Fruit fly (Drosophila melanogaster): Measurements from ENCODE around the gene Hrb98DE.

Gene Hrb98DE

dm6 chr3R:28599238-28600127 is at the start of gene Hrb98DE, which contains the start of gene Noa36 (continued):
- peak; percentile 23 for TF ChIP-seq Blimp-1 (GFP tag; optimal IDR thresholded peaks at IDR 0.05)
- no peak for TF ChIP-seq Lpt (GFP tag; optimal IDR thresholded peaks at IDR 0.05)
- TF ChIP-seq CG11294 (GFP tag; IDR thresholded peaks at IDR 0.05), result no peak
- peak; percentile 53; the same call in 2 of the 3 replicates for TF ChIP-seq eg (GFP tag; IDR thresholded peaks at IDR 0.05)
- peak; percentile 47 for TF ChIP-seq Hr39 (GFP tag; optimal IDR thresholded peaks at IDR 0.05)
- no peak for TF ChIP-seq CG9139 (GFP tag; optimal IDR thresholded peaks at IDR 0.05)
- peak; percentile 29 for TF ChIP-seq cyc (GFP tag; optimal IDR thresholded peaks at IDR 0.05)
- no peak for TF ChIP-seq vri (GFP tag; optimal IDR thresholded peaks at IDR 0.05)
- TF ChIP-seq net (GFP tag; optimal IDR thresholded peaks at IDR 0.05), result no peak
- TF ChIP-seq Hr4 (GFP tag; optimal IDR thresholded peaks at IDR 0.05), result no peak

DNA sequence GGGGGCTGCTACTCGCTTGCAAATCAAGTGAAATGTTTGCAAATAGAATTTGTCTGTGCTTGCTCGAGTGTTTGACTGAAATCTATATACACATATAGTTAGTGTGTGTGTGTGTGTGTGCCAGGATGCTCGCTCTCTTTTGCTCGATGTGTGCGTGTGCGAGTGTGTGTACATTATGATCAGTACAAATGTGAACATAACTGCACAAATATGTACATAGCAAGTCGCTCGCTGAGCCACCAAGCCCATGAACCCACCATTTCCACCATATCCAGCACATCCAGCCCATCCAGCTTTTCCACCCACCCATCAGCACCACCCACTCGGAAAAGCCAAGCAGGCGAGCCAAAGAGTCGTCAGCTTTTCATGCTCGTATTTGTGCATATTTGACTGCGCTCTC is 47.4 kb upstream of the Hrb98DE start:
- TF ChIP-seq svp (GFP tag), result no peak
- no peak for TF ChIP-seq pdm3 (GFP tag; optimal IDR thresholded peaks at IDR 0.05)
- peak; percentile 87 for TF ChIP-seq fkh (GFP tag; optimal IDR thresholded peaks at IDR 0.05)

DNA sequence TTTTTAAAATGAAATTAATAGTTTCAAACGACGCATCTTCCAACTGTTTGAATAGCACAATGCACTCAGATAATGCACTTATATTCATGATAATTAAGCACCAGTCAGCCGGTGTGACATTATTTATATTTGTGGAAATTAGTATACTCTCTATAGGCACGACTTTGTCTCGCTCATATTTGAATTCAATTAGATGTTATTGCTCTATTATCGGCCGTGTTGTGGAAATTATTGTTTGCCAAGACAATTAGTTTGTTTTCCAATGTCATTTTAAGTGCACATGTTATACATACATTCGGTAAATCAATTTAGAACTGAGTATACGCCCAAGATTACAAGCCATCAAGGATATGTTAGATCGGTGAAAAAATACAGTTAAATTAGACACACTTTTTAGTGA is 46.6 kb upstream of the Hrb98DE start:
- TF ChIP-seq dac (GFP tag; optimal IDR thresholded peaks at IDR 0.05) (no peak), CG3919 (GFP tag; optimal IDR thresholded peaks at IDR 0.05) (no peak), fkh (GFP tag; optimal IDR thresholded peaks at IDR 0.05) (peak; percentile 52), fd85E (GFP tag; optimal IDR thresholded peaks at IDR 0.05) (no peak), svp (GFP tag) (no peak)

DNA sequence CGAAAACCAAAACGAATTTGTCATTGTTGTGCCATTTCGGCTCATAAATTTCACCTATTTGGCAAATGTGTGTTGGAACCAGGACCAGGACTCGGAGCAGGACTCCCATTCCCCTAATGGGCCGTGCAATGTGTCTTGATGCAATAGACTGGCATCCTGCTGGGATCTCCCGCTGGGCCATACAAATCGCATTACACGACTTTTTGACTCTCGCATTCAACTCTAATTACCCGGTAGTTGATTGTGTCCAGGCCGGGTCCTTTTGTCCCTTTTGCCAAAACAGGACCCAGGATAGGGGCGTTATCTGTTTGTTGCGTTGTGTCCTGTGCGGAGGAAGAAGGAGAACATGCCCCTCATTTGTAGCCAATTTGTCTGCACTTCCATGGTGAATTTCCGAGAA is 44.3 kb upstream of the Hrb98DE start:
- no peak for TF ChIP-seq CG7368 (GFP tag; optimal IDR thresholded peaks at IDR 0.05)
- TF ChIP-seq CG8119 (GFP tag; IDR thresholded peaks at IDR 0.05), result no peak
- no peak for TF ChIP-seq achi (GFP tag; optimal IDR thresholded peaks at IDR 0.05)
- TF ChIP-seq OdsH (GFP tag; optimal IDR thresholded peaks at IDR 0.05), result no peak
- no peak for TF ChIP-seq CG3919 (GFP tag; optimal IDR thresholded peaks at IDR 0.05)
- no peak for TF ChIP-seq dsx (GFP tag; optimal IDR thresholded peaks at IDR 0.05; ENCODE audit: poor library complexity, severe bottlenecking)
- no peak for TF ChIP-seq Eip93F (GFP tag; optimal IDR thresholded peaks at IDR 0.05)
- no peak for TF ChIP-seq pdm3 (GFP tag; optimal IDR thresholded peaks at IDR 0.05)
- no peak for TF ChIP-seq Hr4 (GFP tag; optimal IDR thresholded peaks at IDR 0.05)
- no peak for TF ChIP-seq CG8319 (GFP tag; optimal IDR thresholded peaks at IDR 0.05)
- no peak for TF ChIP-seq CG11762 (GFP tag; optimal IDR thresholded peaks at IDR 0.05; ENCODE audit: insufficient read depth)

dm6 chr3R:28555793-28556192 is 43.8 kb upstream of the Hrb98DE start:
- TF ChIP-seq svp (GFP tag) (no peak), esn (GFP tag; optimal IDR thresholded peaks at IDR 0.05) (no peak), fkh (GFP tag; optimal IDR thresholded peaks at IDR 0.05) (peak; percentile 52)

DNA sequence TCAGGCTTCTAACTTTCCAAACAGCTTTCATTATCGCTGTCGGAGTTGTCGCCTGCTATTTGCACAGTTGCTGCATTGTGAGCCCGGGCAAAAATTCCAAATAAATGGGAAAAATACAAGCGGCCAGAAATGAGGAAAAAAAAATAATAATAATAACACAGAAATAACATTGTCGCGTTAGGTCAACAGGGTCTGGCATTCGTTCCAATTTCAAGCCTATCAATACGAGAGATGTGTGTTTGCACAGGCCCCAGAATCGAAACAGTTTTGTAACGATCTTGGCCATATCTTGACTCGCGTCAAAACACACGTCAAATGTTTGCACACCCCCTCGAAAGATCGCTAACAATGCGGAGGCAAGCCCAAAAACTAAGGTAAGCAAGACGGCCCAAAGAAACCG is 43.2 kb upstream of the Hrb98DE start:
- TF ChIP-seq fkh (GFP tag; optimal IDR thresholded peaks at IDR 0.05) (peak; percentile 99), spab (GFP tag; optimal IDR thresholded peaks at IDR 0.05) (no peak)

DNA sequence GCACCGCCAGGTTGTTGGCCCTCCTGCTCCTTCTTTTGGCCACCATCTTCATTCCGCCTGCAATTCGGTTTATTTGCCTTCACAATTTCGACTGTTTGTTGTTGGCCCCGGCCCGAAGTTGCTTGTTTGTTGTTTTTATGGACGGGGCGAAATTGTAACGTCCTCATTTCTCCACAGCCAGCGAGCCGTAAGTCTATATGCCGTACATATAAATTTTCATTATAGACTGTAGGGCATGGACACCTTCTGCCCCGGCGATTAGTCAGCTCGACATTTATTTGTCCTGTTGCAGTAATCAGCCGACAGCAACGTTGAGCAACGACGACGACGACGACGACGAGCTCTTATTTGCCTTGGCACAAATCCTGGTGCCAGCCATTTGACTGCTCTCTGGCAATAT is 40.8 kb upstream of the Hrb98DE start:
- TF ChIP-seq svp (GFP tag), result peak; percentile 63
- TF ChIP-seq CG6854 (GFP tag; optimal IDR thresholded peaks at IDR 0.05), result peak; percentile 24
- 0 out of 3 replicates have a peak, but pooled peaks have one; percentile 5 for TF ChIP-seq CG6163 (GFP tag; IDR thresholded peaks at IDR 0.05)
- peak; percentile 40 for TF ChIP-seq CG6792 (GFP tag; optimal IDR thresholded peaks at IDR 0.05)
- no peak for TF ChIP-seq Eip93F (GFP tag; optimal IDR thresholded peaks at IDR 0.05)
- TF ChIP-seq CG4318 (GFP tag; optimal IDR thresholded peaks at IDR 0.05), result no peak
- TF ChIP-seq topi (GFP tag; optimal IDR thresholded peaks at IDR 0.05), result peak; percentile 7
- no peak for TF ChIP-seq pdm3 (GFP tag; optimal IDR thresholded peaks at IDR 0.05)
- TF ChIP-seq Eip78C (GFP tag), result peak; percentile 60
- peak; percentile 36 for TF ChIP-seq Met (GFP tag; optimal IDR thresholded peaks at IDR 0.05)
- no peak for TF ChIP-seq fd59A (GFP tag; optimal IDR thresholded peaks at IDR 0.05)
- TF ChIP-seq fkh (GFP tag; optimal IDR thresholded peaks at IDR 0.05), result peak; percentile 70
- TF ChIP-seq Blimp-1 (GFP tag; optimal IDR thresholded peaks at IDR 0.05), result peak; percentile 5
- TF ChIP-seq dsx (GFP tag; optimal IDR thresholded peaks at IDR 0.05; ENCODE audit: poor library complexity, severe bottlenecking), result no peak
- peak; percentile 35 for TF ChIP-seq esn (GFP tag; optimal IDR thresholded peaks at IDR 0.05)
- peak; percentile 32 for TF ChIP-seq vri (GFP tag; optimal IDR thresholded peaks at IDR 0.05)
- no peak for TF ChIP-seq CG10669 (GFP tag; optimal IDR thresholded peaks at IDR 0.05)
- TF ChIP-seq Sox102F (GFP tag; optimal IDR thresholded peaks at IDR 0.05), result peak; percentile 1

All from whole organism, prepupa.